Worm (Caenorhabditis elegans): ENCODE results near the gene Y51A2B.6.

The Y51A2B.6 gene

ce11 chrV:18395649-18396048, 1.5 kb upstream of the Y51A2B.6 start, which contains the start of gene Y51A2B.9:
Gene Y51A2B.9, minus strand, starts transcription at chrV:18395749.
- TF ChIP-seq unc-39 (tag; optimal IDR thresholded peaks at IDR 0.05): no peak
- no peak for TF ChIP-seq peb-1 (tag; optimal IDR thresholded peaks at IDR 0.05)
- no peak for TF ChIP-seq mdl-1 (tag; optimal IDR thresholded peaks at IDR 0.05)
- TF ChIP-seq snpc-4 (tag; optimal IDR thresholded peaks at IDR 0.05): no peak
- TF ChIP-seq crh-2 (tag; optimal IDR thresholded peaks at IDR 0.05): no peak
- no peak for TF ChIP-seq ztf-4 (tag; optimal IDR thresholded peaks at IDR 0.05)
- TF ChIP-seq nhr-23 (tag; optimal IDR thresholded peaks at IDR 0.05): no peak
- TF ChIP-seq unc-62 (GFP tag; optimal IDR thresholded peaks at IDR 0.05): no peak
- no peak for TF ChIP-seq elt-3 (tag; optimal IDR thresholded peaks at IDR 0.05)
- no peak for TF ChIP-seq aly-2 (tag; optimal IDR thresholded peaks at IDR 0.05)
- TF ChIP-seq fos-1 (tag; optimal IDR thresholded peaks at IDR 0.05): no peak
- TF ChIP-seq nhr-10 (tag; optimal IDR thresholded peaks at IDR 0.05): no peak
- no peak for TF ChIP-seq C34F6.9 (tag; optimal IDR thresholded peaks at IDR 0.05)
- TF ChIP-seq lin-11 (tag; optimal IDR thresholded peaks at IDR 0.05): no peak
- TF ChIP-seq F13H6.1 (tag; optimal IDR thresholded peaks at IDR 0.05): no peak
- TF ChIP-seq nhr-11 (tag; optimal IDR thresholded peaks at IDR 0.05): no peak
- no peak for TF ChIP-seq nhr-237 (tag; optimal IDR thresholded peaks at IDR 0.05)
- TF ChIP-seq zag-1 (tag; optimal IDR thresholded peaks at IDR 0.05): no peak
- no peak for TF ChIP-seq ceh-16 (tag; optimal IDR thresholded peaks at IDR 0.05)
- TF ChIP-seq sma-3 (GFP tag; optimal IDR thresholded peaks at IDR 0.05): no peak

- TF ChIP-seq ztf-1 (GFP tag; conservative IDR thresholded peaks at IDR 0.05) (no peak), sem-4 (tag; optimal IDR thresholded peaks at IDR 0.05) (no peak), nhr-21 (tag; optimal IDR thresholded peaks at IDR 0.05) (no peak), nhr-25 (tag; optimal IDR thresholded peaks at IDR 0.05) (no peak), zag-1 (tag; optimal IDR thresholded peaks at IDR 0.05) (no peak), Y55F3AM.14 (GFP tag; optimal IDR thresholded peaks at IDR 0.05) (no peak), elt-1 (tag; optimal IDR thresholded peaks at IDR 0.05) (no peak), dmd-4 (tag; optimal IDR thresholded peaks at IDR 0.05) (no peak), blmp-1 (tag; optimal IDR thresholded peaks at IDR 0.05; ENCODE audit: insufficient read depth) (no peak), nhr-12 (tag; optimal IDR thresholded peaks at IDR 0.05) (no peak), elt-3 (tag; optimal IDR thresholded peaks at IDR 0.05) (no peak), nhr-237 (tag; optimal IDR thresholded peaks at IDR 0.05) (no peak), sma-3 (GFP tag; optimal IDR thresholded peaks at IDR 0.05) (no peak), lin-39 (tag; optimal IDR thresholded peaks at IDR 0.05) (no peak), nhr-129 (tag; optimal IDR thresholded peaks at IDR 0.05) (no peak), nhr-11 (tag; optimal IDR thresholded peaks at IDR 0.05) (no peak), mab-5 (tag; optimal IDR thresholded peaks at IDR 0.05) (no peak), sma-9 (GFP tag; optimal IDR thresholded peaks at IDR 0.05) (no peak), sma-9 (tag; optimal IDR thresholded peaks at IDR 0.05) (no peak), nhr-6 (tag; optimal IDR thresholded peaks at IDR 0.05) (no peak)
Measured at ce11 chrV:18389046-18389445, 5.1 kb downstream of the Y51A2B.6 start, which contains the start of the genes Y51A2B.4 and Y51A2B.5. Gene Y51A2B.4, minus strand, starts transcription at chrV:18389146. Gene Y51A2B.5, plus strand, starts transcription at chrV:18389277.

ce11 chrV:18382590-18382989, 11.5 kb downstream of the Y51A2B.6 start, which contains the start of gene nhr-288:
Gene nhr-288, minus strand, starts transcription at chrV:18382690.
- TF ChIP-seq fos-1 (tag; optimal IDR thresholded peaks at IDR 0.05): no peak
- TF ChIP-seq nhr-23 (tag; optimal IDR thresholded peaks at IDR 0.05): no peak

- TF ChIP-seq mbf-1 (tag; optimal IDR thresholded peaks at IDR 0.05): no peak
- no peak for TF ChIP-seq egl-27 (tag; optimal IDR thresholded peaks at IDR 0.05)
- no peak for TF ChIP-seq fos-1 (tag; optimal IDR thresholded peaks at IDR 0.05)
- TF ChIP-seq nhr-23 (tag; optimal IDR thresholded peaks at IDR 0.05): no peak
- no peak for TF ChIP-seq elt-1 (tag; optimal IDR thresholded peaks at IDR 0.05)
- TF ChIP-seq unc-55 (GFP tag; optimal IDR thresholded peaks at IDR 0.05): no peak
- no peak for TF ChIP-seq crh-2 (tag; optimal IDR thresholded peaks at IDR 0.05)
- no peak for TF ChIP-seq lin-39 (tag; optimal IDR thresholded peaks at IDR 0.05)
- no peak for TF ChIP-seq ama-1 (optimal IDR thresholded peaks at IDR 0.05)
Measured at ce11 chrV:18378819-18379218, 15.3 kb downstream of the Y51A2B.6 start, which contains the start of gene Y51A2B.8. Gene Y51A2B.8, plus strand, starts transcription at chrV:18379119.
